Worm (Caenorhabditis elegans) whole organism, late embryonic: Measurements from ENCODE around the gene K09F6.6.
"Not testable (repeated sequence)": the region's sequence is repeated elsewhere in the genome, so short reads cannot be mapped to it uniquely, and the experiment has no call there.

Experiments
- C38D4.7 ChIP-seq: fragments of 200-800 bp; sonication (Bioruptor generic); optimal IDR thresholded peaks from 2 replicates; lab custom pipeline; 2018; ENCODE audit warnings: mild to moderate bottlenecking, missing genetic modification characterization, moderate library complexity, missing compliant biosample characterization
- K09A11.1 ChIP-seq: sonication (generic microtip); optimal IDR thresholded peaks from 2 replicates; lab custom pipeline; 2017; ENCODE audit warnings: antibody characterized with exemption, mild to moderate bottlenecking, missing genetic modification characterization, missing compliant biosample characterization; ENCODE audit not compliant: insufficient read depth
- Y22D7AL.16 ChIP-seq: sonication (generic microtip); optimal IDR thresholded peaks from 2 replicates; lab custom pipeline; 2016; ENCODE audit warnings: missing genetic modification characterization, missing compliant biosample characterization
- ahr-1 ChIP-seq: sonication (generic microtip); optimal IDR thresholded peaks from 2 replicates; lab custom pipeline; 2016; ENCODE audit warnings: missing genetic modification characterization, missing compliant biosample characterization
- ceh-18 ChIP-seq: sonication (generic microtip); optimal IDR thresholded peaks from 2 replicates; lab custom pipeline; 2016; ENCODE audit warnings: missing genetic modification characterization, missing compliant biosample characterization
- ceh-19 ChIP-seq: fragments of 200-800 bp; sonication (Bioruptor generic); optimal IDR thresholded peaks from 2 replicates; lab custom pipeline; 2018; ENCODE audit warnings: mild to moderate bottlenecking, missing genetic modification characterization, missing compliant biosample characterization
- ceh-2 ChIP-seq: sonication (generic microtip); optimal IDR thresholded peaks from 2 replicates; lab custom pipeline; 2016; ENCODE audit warnings: missing genotype, missing genetic modification characterization, missing compliant biosample characterization
- ceh-24 ChIP-seq: sonication (generic microtip); optimal IDR thresholded peaks from 2 replicates; lab custom pipeline; 2016; ENCODE audit warnings: mild to moderate bottlenecking, missing genetic modification characterization, missing compliant biosample characterization
- ceh-30 ChIP-seq: fragments of 150-350 bp; optimal IDR thresholded peaks from 2 replicates; lab custom pipeline; 2014; ENCODE audit warnings: missing biosample characterization, missing genetic modification characterization
- ceh-34 ChIP-seq: sonication (generic microtip); optimal IDR thresholded peaks from 2 replicates; lab custom pipeline; 2016; ENCODE audit warnings: mild to moderate bottlenecking, missing genetic modification characterization, missing compliant biosample characterization
- ceh-45 ChIP-seq: fragments of 200-800 bp; sonication (Bioruptor generic); IDR thresholded peaks from 2 replicates; pipeline ENCODE4 v1.3.6; 2022; ENCODE audit warnings: missing genetic modification reagents, missing genetic modification characterization, missing compliant biosample characterization
- ceh-48 ChIP-seq: sonication (generic microtip); optimal IDR thresholded peaks from 2 replicates; lab custom pipeline; 2016; ENCODE audit warnings: missing genetic modification characterization, inconsistent platforms, missing compliant biosample characterization
- ceh-6 ChIP-seq: fragments of 200-800 bp; sonication (Bioruptor generic); optimal IDR thresholded peaks from 2 replicates; lab custom pipeline; 2018; ENCODE audit warnings: mild to moderate bottlenecking, missing genetic modification characterization, missing compliant biosample characterization
- ceh-9 ChIP-seq: sonication (generic microtip); optimal IDR thresholded peaks from 2 replicates; lab custom pipeline; 2016; ENCODE audit warnings: mild to moderate bottlenecking, missing genetic modification characterization, inconsistent platforms, missing compliant biosample characterization
- dmd-4 ChIP-seq: sonication (generic microtip); optimal IDR thresholded peaks from 2 replicates; lab custom pipeline; 2016; ENCODE audit warnings: borderline replicate concordance, missing genetic modification characterization, missing compliant biosample characterization
- dve-1 ChIP-seq: sonication (generic microtip); optimal IDR thresholded peaks from 2 replicates; lab custom pipeline; 2017; ENCODE audit warnings: antibody characterized with exemption, mild to moderate bottlenecking, missing genetic modification characterization, missing compliant biosample characterization
- fax-1 ChIP-seq: sonication (generic microtip); optimal IDR thresholded peaks from 2 replicates; lab custom pipeline; 2016; ENCODE audit warnings: missing genotype, missing genetic modification characterization, missing compliant biosample characterization
- hlh-6 ChIP-seq: sonication (generic microtip); optimal IDR thresholded peaks from 2 replicates; lab custom pipeline; 2016; ENCODE audit warnings: missing genotype, missing genetic modification characterization, missing compliant biosample characterization
- lin-11 ChIP-seq: fragments of 200-800 bp; sonication (Bioruptor generic); optimal IDR thresholded peaks from 2 replicates; lab custom pipeline; 2018; ENCODE audit warnings: mild to moderate bottlenecking, missing genetic modification characterization, missing compliant biosample characterization
- madf-2 ChIP-seq: sonication (generic microtip); optimal IDR thresholded peaks from 2 replicates; lab custom pipeline; 2017; ENCODE audit warnings: missing genetic modification characterization, missing compliant biosample characterization
- npax-4 ChIP-seq: sonication (generic microtip); optimal IDR thresholded peaks from 2 replicates; lab custom pipeline; 2016; ENCODE audit warnings: missing genetic modification characterization, missing compliant biosample characterization
- pat-9 ChIP-seq: fragments of 200-800 bp; sonication (Bioruptor generic); optimal IDR thresholded peaks from 2 replicates; lab custom pipeline; 2018; ENCODE audit warnings: mild to moderate bottlenecking, missing genetic modification characterization, moderate library complexity, missing compliant biosample characterization
- pax-1 ChIP-seq: fragments of 150-350 bp; optimal IDR thresholded peaks from 2 replicates; lab custom pipeline; 2014; ENCODE audit warnings: missing biosample characterization, missing genetic modification characterization
- pha-2 ChIP-seq: sonication (generic microtip); optimal IDR thresholded peaks from 2 replicates; lab custom pipeline; 2017; ENCODE audit warnings: mild to moderate bottlenecking, missing genetic modification characterization, missing compliant biosample characterization
- pha-4 ChIP-seq: fragments of 150-350 bp; optimal IDR thresholded peaks from 2 replicates; lab custom pipeline; 2018; ENCODE audit warnings: missing biosample characterization, missing genetic modification reagents, missing genetic modification characterization
- pqm-1 ChIP-seq: sonication (generic microtip); optimal IDR thresholded peaks from 2 replicates; lab custom pipeline; 2016; ENCODE audit warnings: missing genetic modification characterization, missing compliant biosample characterization
- pros-1 ChIP-seq: fragments of 150-350 bp; optimal IDR thresholded peaks from 2 replicates; lab custom pipeline; 2014; ENCODE audit warnings: missing biosample characterization, missing genetic modification reagents, missing genetic modification characterization
- ref-2 ChIP-seq: sonication (generic microtip); optimal IDR thresholded peaks from 2 replicates; lab custom pipeline; 2016; ENCODE audit warnings: missing genetic modification characterization, missing compliant biosample characterization
- sox-4 ChIP-seq: sonication (generic microtip); optimal IDR thresholded peaks from 2 replicates; lab custom pipeline; 2017; ENCODE audit warnings: mild to moderate bottlenecking, missing genetic modification characterization, inconsistent platforms, missing compliant biosample characterization
- syd-9 ChIP-seq: sonication (generic microtip); optimal IDR thresholded peaks from 2 replicates; lab custom pipeline; 2016; ENCODE audit warnings: mild to moderate bottlenecking, missing genetic modification characterization, moderate library complexity, missing compliant biosample characterization
- tbx-2 ChIP-seq: sonication (generic microtip); optimal IDR thresholded peaks from 2 replicates; lab custom pipeline; 2016; ENCODE audit warnings: missing genetic modification characterization, missing compliant biosample characterization
- unc-3 ChIP-seq, 2 experiments: fragments of 200-800 bp in 1 of 2; sonication (Bioruptor generic) in 1 of 2; sonication (generic microtip) in 1 of 2; conservative IDR thresholded peaks in 1 of 2; optimal IDR thresholded peaks in 1 of 2; 2 replicates each; pipeline versions ENCODE4 v1.3.6 to Lab custom; 2016 to 2022; ENCODE audit warnings: missing compliant biosample characterization in 2 of 2, missing genetic modification characterization in 2 of 2, missing genetic modification reagents in 1 of 2
- unc-86 ChIP-seq: sonication (generic microtip); optimal IDR thresholded peaks from 2 replicates; lab custom pipeline; 2016; ENCODE audit warnings: missing genetic modification characterization, missing compliant biosample characterization
- zip-5 ChIP-seq: sonication (generic microtip); optimal IDR thresholded peaks from 2 replicates; lab custom pipeline; 2016; ENCODE audit warnings: missing genetic modification characterization, missing compliant biosample characterization
- ztf-16 ChIP-seq: sonication (generic microtip); optimal IDR thresholded peaks from 2 replicates; lab custom pipeline; 2017; ENCODE audit warnings: missing genetic modification characterization, missing compliant biosample characterization

K09F6.6 gene

ce11 chrII:2284703-2285102, 5.6 kb upstream of the K09F6.6 start:
- TF ChIP-seq K09A11.1 (tag; lab: Kevin White, UChicago), result no peak
- no peak for TF ChIP-seq ceh-34
- no peak for TF ChIP-seq npax-4 (tag; lab: Kevin White, UChicago)
- no peak for TF ChIP-seq Y22D7AL.16 (tag; lab: Kevin White, UChicago)
- no peak for TF ChIP-seq unc-3 (GFP tag; conservative IDR thresholded peaks at IDR 0.05; lab: Robert Waterston, UW)
- TF ChIP-seq unc-3 (tag; optimal IDR thresholded peaks at IDR 0.05; lab: Kevin White, UChicago), result no peak
- TF ChIP-seq pros-1 (tag; lab: Kevin White, UChicago), result no peak
- no peak for TF ChIP-seq fax-1 (tag; lab: Kevin White, UChicago)
- TF ChIP-seq ceh-30 (tag; lab: Kevin White, UChicago), result no peak
- TF ChIP-seq ceh-48 (tag; lab: Kevin White, UChicago), result no peak
- TF ChIP-seq pha-4 (tag; lab: Kevin White, UChicago), result no peak
- TF ChIP-seq tbx-2 (tag; lab: Kevin White, UChicago), result no peak
- no peak for TF ChIP-seq pax-1
- TF ChIP-seq dve-1 (tag; lab: Kevin White, UChicago), result no peak
- no peak for TF ChIP-seq C38D4.7 (GFP tag; lab: Kevin White, UChicago)
- TF ChIP-seq ztf-16 (tag; lab: Kevin White, UChicago), result no peak
- TF ChIP-seq ceh-24, result no peak
- TF ChIP-seq ceh-19 (GFP tag; lab: Kevin White, UChicago), result no peak
- TF ChIP-seq, all 69 proteins: peak for 0

DNA sequence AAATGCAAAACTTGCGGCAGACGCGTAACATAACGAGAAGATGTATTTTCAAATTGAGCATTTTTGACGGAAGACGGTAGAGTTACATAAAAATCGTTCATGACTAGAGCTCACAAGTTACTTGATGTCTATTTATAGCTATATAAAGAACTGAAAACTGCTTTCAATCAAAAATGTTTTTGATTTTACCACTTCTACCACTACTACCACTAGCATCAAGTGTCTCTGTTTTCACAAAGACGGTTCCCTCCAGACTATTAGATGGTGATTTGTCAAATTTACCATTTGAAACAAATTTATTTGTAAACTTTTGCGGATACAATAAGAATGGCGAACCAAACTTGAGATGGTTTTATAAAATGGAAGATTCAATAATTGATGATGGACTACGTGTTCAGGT, 3.5 kb upstream of the K09F6.6 start, which contains the start of gene K09F6.9:
Gene K09F6.9, minus strand, starts transcription at position 101 of the 400 bp plus-strand sequence.
- not testable (repeated sequence) for TF ChIP-seq ceh-24; sox-4 (tag; lab: Kevin White, UChicago); ceh-9 (tag; lab: Kevin White, UChicago)

ce11 chrII:2279839-2280238, 734 bp upstream of the K09F6.6 start, which contains the start of gene K09F6.11:
K09F6.11 (plus strand) TSS chrII:2280139.
- TF ChIP-seq C38D4.7 (GFP tag; lab: Kevin White, UChicago), result no peak
- no peak for TF ChIP-seq pros-1 (tag; lab: Kevin White, UChicago)
- no peak for TF ChIP-seq zip-5 (tag; lab: Kevin White, UChicago)
- TF ChIP-seq pha-4 (tag; lab: Kevin White, UChicago), result no peak
- no peak for TF ChIP-seq dmd-4 (tag; lab: Kevin White, UChicago)
- TF ChIP-seq pqm-1 (tag; lab: Kevin White, UChicago), result no peak
- no peak for TF ChIP-seq ceh-45 (GFP tag; lab: Robert Waterston, UW)
- TF ChIP-seq ceh-2 (tag; lab: Kevin White, UChicago), result no peak
- no peak for TF ChIP-seq pha-2 (tag; lab: Kevin White, UChicago)
- no peak for TF ChIP-seq Y22D7AL.16 (tag; lab: Kevin White, UChicago)
- no peak for TF ChIP-seq ahr-1 (tag; lab: Kevin White, UChicago)
- TF ChIP-seq ceh-48 (tag; lab: Kevin White, UChicago), result no peak
- no peak for TF ChIP-seq ceh-19 (GFP tag; lab: Kevin White, UChicago)
- TF ChIP-seq ceh-9 (tag; lab: Kevin White, UChicago), result no peak
- no peak for TF ChIP-seq ceh-6 (GFP tag; lab: Kevin White, UChicago)
- TF ChIP-seq ref-2, result no peak
- TF ChIP-seq unc-3 (GFP tag; conservative IDR thresholded peaks at IDR 0.05; lab: Robert Waterston, UW), result no peak
- no peak for TF ChIP-seq unc-3 (tag; optimal IDR thresholded peaks at IDR 0.05; lab: Kevin White, UChicago)
- no peak for TF ChIP-seq fax-1 (tag; lab: Kevin White, UChicago)

DNA sequence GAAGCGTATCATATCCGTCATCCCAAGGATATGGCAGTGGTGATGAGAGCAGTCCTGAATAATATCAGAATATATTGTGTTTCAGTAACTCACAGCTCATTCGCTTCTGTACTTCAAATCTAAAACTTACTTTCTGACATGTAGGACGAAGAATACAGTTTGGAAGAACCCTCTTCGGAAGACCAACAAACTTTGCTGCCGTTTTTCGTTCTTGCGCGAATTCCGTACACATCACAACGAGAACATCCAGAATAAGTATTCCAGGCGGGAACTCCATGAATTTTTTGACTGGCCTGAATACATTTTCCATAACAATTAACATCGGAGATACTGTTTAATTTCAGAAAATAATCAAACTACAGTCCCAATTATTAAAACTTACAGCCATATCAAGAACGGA, 1.7 kb downstream of the K09F6.6 start, which contains the start of gene K09F6.15:
Gene K09F6.15, minus strand, starts transcription at position 101 of the 400 bp plus-strand sequence.
- TF ChIP-seq ztf-16 (tag; lab: Kevin White, UChicago), result no peak
- no peak for TF ChIP-seq unc-86 (tag; lab: Kevin White, UChicago)
- TF ChIP-seq madf-2, result no peak
- TF ChIP-seq pat-9 (tag; lab: Kevin White, UChicago), result no peak
- no peak for TF ChIP-seq syd-9 (tag; lab: Kevin White, UChicago)
- no peak for TF ChIP-seq hlh-6
- TF ChIP-seq lin-11, result no peak
- TF ChIP-seq ceh-18 (tag; lab: Kevin White, UChicago), result no peak
- no peak for TF ChIP-seq C38D4.7 (GFP tag; lab: Kevin White, UChicago)
- no peak for TF ChIP-seq ceh-19 (GFP tag; lab: Kevin White, UChicago)
